Worm (Caenorhabditis elegans) whole organism, L3 larva: ENCODE data around the gene cyk-1.

Source experiments
- ceh-28 ChIP-seq: fragments of 150-350 bp; optimal IDR thresholded peaks from 2 replicates; lab custom pipeline; 2014; ENCODE audit warnings: missing biosample characterization, missing genetic modification reagents, missing genetic modification characterization
- nhr-11 ChIP-seq: fragments of 150-350 bp; optimal IDR thresholded peaks from 2 replicates; lab custom pipeline; 2014; ENCODE audit warnings: missing biosample characterization, missing genetic modification characterization
- nhr-23 ChIP-seq: fragments of 150-350 bp; optimal IDR thresholded peaks from 2 replicates; lab custom pipeline; 2014; ENCODE audit warnings: missing biosample characterization, missing genetic modification reagents, missing genetic modification characterization
- nhr-237 ChIP-seq: fragments of 150-350 bp; optimal IDR thresholded peaks from 2 replicates; lab custom pipeline; 2014; ENCODE audit warnings: missing biosample characterization, missing genetic modification characterization
- ztf-4 ChIP-seq: fragments of 150-350 bp; optimal IDR thresholded peaks from 2 replicates; lab custom pipeline; 2014; ENCODE audit warnings: missing biosample characterization, missing genetic modification characterization

DNA sequence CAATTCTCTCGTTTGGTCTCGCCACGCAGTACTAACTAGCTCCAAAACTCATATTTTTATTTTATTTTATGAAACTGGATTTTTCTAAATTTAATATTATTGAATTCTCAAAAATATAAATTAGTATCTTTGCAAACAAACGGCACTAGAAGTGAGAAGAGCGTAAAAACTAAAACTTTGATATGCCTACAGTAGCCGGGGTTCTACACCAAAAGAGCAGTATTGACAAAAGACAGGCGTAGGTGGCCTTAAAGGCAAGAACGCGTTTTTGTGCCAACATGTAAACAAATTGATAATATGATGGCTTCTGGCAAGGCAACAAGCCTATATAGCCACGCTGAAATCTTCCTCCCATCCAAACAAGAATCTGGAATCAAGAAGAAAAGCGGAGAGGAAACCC is 33.6 kb upstream of the cyk-1 start, which contains the start of gene R01H2.1:
- TF ChIP-seq ceh-28 (tag; lab: Kevin White, UChicago) (no peak), nhr-237 (tag; lab: Kevin White, UChicago) (no peak), nhr-23 (no peak), ztf-4 (tag; lab: Kevin White, UChicago) (no peak), nhr-11 (tag; lab: Kevin White, UChicago) (no peak)
